Fruit fly (Drosophila melanogaster) whole organism, wandering third instar larva: ENCODE results near the gene AlkB.

ENCODE experiments used
- Abd-B ChIP-seq: fragments of >200 bp; optimal IDR thresholded peaks from 2 replicates; lab custom pipeline; 2017; ENCODE audit warnings: missing biosample characterization, missing genetic modification characterization
- CG32264 ChIP-seq: fragments of 200-800 bp; sonication (Bioruptor generic); optimal IDR thresholded peaks from 2 replicates; lab custom pipeline; 2016; ENCODE audit warnings: missing biosample characterization, missing genetic modification characterization
- CG9705 ChIP-seq: fragments of 200-800 bp; sonication (Bioruptor generic); optimal IDR thresholded peaks from 2 replicates; lab custom pipeline; 2018; ENCODE audit warnings: missing biosample characterization, mild to moderate bottlenecking, missing genetic modification characterization
- CrebA ChIP-seq: fragments of 200-800 bp; sonication (Bioruptor generic); optimal IDR thresholded peaks from 2 replicates; lab custom pipeline; 2016; ENCODE audit warnings: missing biosample characterization, mild to moderate bottlenecking, missing genetic modification characterization, borderline replicate concordance
- Dfd ChIP-seq: fragments of >200 bp; optimal IDR thresholded peaks from 2 replicates; lab custom pipeline; 2017; ENCODE audit warnings: missing biosample characterization, missing genetic modification characterization
- Dif ChIP-seq: fragments of 200-275, 200-300 bp; sonication (Bioruptor generic); optimal IDR thresholded peaks from 2 replicates; lab custom pipeline; 2018; ENCODE audit warnings: missing biosample characterization, missing genetic modification characterization; ENCODE audit not compliant: partially characterized antibody
- GATAd ChIP-seq: sonication (Bioruptor generic); optimal IDR thresholded peaks from 2 replicates; lab custom pipeline; 2016; ENCODE audit warnings: missing biosample characterization, missing genetic modification characterization
- HLH106 ChIP-seq: fragments of 200-800 bp; optimal IDR thresholded peaks from 3 replicates; lab custom pipeline; 2019; ENCODE audit warnings: missing biosample characterization, mild to moderate bottlenecking, missing genetic modification characterization, moderate library complexity
- Hnf4 ChIP-seq: fragments of 200-800 bp; sonication (Bioruptor generic); optimal IDR thresholded peaks from 2 replicates; lab custom pipeline; 2016; ENCODE audit warnings: missing biosample characterization, mild to moderate bottlenecking, missing genetic modification characterization
- Hr78 ChIP-seq: fragments of >200 bp; optimal IDR thresholded peaks from 2 replicates; lab custom pipeline; 2017; ENCODE audit warnings: missing biosample characterization, missing genetic modification characterization
- Hr83 ChIP-seq: fragments of 200-300 bp; sonication (Bioruptor generic); optimal IDR thresholded peaks from 2 replicates; lab custom pipeline; 2016; ENCODE audit warnings: missing biosample characterization, mild to moderate bottlenecking, missing genetic modification characterization, moderate library complexity; ENCODE audit not compliant: poor library complexity, severe bottlenecking
- Jra ChIP-seq: sonication (Bioruptor generic); optimal IDR thresholded peaks from 2 replicates; lab custom pipeline; 2016; ENCODE audit warnings: missing biosample characterization, missing genetic modification characterization
- Mio ChIP-seq: sonication (Bioruptor generic); optimal IDR thresholded peaks from 2 replicates; lab custom pipeline; 2016; ENCODE audit warnings: missing biosample characterization, missing genetic modification characterization
- Myc ChIP-seq: fragments of >200 bp; optimal IDR thresholded peaks from 2 replicates; lab custom pipeline; 2017
- N ChIP-seq: fragments of >200 bp; optimal IDR thresholded peaks from 2 replicates; lab custom pipeline; 2018; ENCODE audit warnings: missing biosample characterization, missing external identifiers, missing genetic modification characterization
- OdsH ChIP-seq: fragments of 200-800 bp; sonication (Bioruptor generic); optimal IDR thresholded peaks from 2 replicates; lab custom pipeline; 2016; ENCODE audit warnings: missing biosample characterization, mild to moderate bottlenecking, missing genetic modification characterization
- Rel ChIP-seq, 2 experiments: fragments of 200-800 bp; sonication (Bioruptor generic) in 1 of 2; optimal IDR thresholded peaks; 2 replicates in 1 of 2; 3 replicates in 1 of 2; lab custom pipeline; 2016 to 2019; ENCODE audit warnings: mild to moderate bottlenecking in 2 of 2, missing biosample characterization in 2 of 2, missing genetic modification characterization in 2 of 2, moderate library complexity in 1 of 2
- Sp1 ChIP-seq: fragments of 200-800 bp; sonication (Bioruptor generic); optimal IDR thresholded peaks from 3 replicates; lab custom pipeline; 2019; ENCODE audit warnings: missing biosample characterization, mild to moderate bottlenecking, missing genetic modification characterization, moderate library complexity
- Vsx2 ChIP-seq: fragments of 200-300, 225-300 bp; sonication (Bioruptor generic); optimal IDR thresholded peaks from 2 replicates; lab custom pipeline; 2018; ENCODE audit warnings: missing biosample characterization, missing genetic modification characterization; ENCODE audit not compliant: partially characterized antibody
- br ChIP-seq: fragments of 200-800 bp; sonication (Bioruptor generic); optimal IDR thresholded peaks from 2 replicates; lab custom pipeline; 2016; ENCODE audit warnings: missing biosample characterization, missing genetic modification characterization
- brk ChIP-seq: fragments of 200-800 bp; sonication (Bioruptor generic); optimal IDR thresholded peaks from 2 replicates; lab custom pipeline; 2016; ENCODE audit warnings: missing biosample characterization, mild to moderate bottlenecking, missing genetic modification characterization
- dl ChIP-seq, 2 experiments: fragments of 175-275, 200-275 bp in 1 of 2; fragments of 200-275 bp in 1 of 2; sonication (Bioruptor generic); optimal IDR thresholded peaks; lab custom pipeline; 2018; ENCODE audit warnings: mild to moderate bottlenecking in 2 of 2, missing biosample characterization in 2 of 2, missing genetic modification characterization in 2 of 2, moderate library complexity in 2 of 2; ENCODE audit not compliant: partially characterized antibody in 2 of 2, insufficient read depth in 1 of 2
- dmrt93B ChIP-seq: fragments of 200-800 bp; sonication (Bioruptor generic); optimal IDR thresholded peaks from 2 replicates; lab custom pipeline; 2018; ENCODE audit warnings: missing biosample characterization, mild to moderate bottlenecking, missing genetic modification characterization
- dsf ChIP-seq: sonication (Bioruptor generic); optimal IDR thresholded peaks from 2 replicates; lab custom pipeline; 2016; ENCODE audit warnings: missing biosample characterization, missing genetic modification characterization, borderline replicate concordance
- ey ChIP-seq: fragments of 200-800 bp; sonication (Bioruptor generic); optimal IDR thresholded peaks from 2 replicates; lab custom pipeline; 2016; ENCODE audit warnings: missing biosample characterization, missing genetic modification characterization
- foxo ChIP-seq, 2 experiments: fragments of 200-800 bp; sonication (Bioruptor generic); optimal IDR thresholded peaks; 2 replicates in 1 of 2; 3 replicates in 1 of 2; lab custom pipeline; 2016 to 2017; ENCODE audit warnings: missing biosample characterization in 2 of 2, missing genetic modification characterization in 2 of 2
- fru ChIP-seq: fragments of 200-800 bp; sonication (Bioruptor generic); optimal IDR thresholded peaks from 3 replicates; lab custom pipeline; 2016; ENCODE audit warnings: missing biosample characterization, mild to moderate bottlenecking, missing genetic modification characterization
- h ChIP-seq: fragments of 200-800 bp; sonication (Bioruptor generic); optimal IDR thresholded peaks from 3 replicates; lab custom pipeline; 2016; ENCODE audit warnings: missing biosample characterization, mild to moderate bottlenecking, missing genetic modification characterization
- jim ChIP-seq: fragments of 175-275, 200-325 bp; sonication (Bioruptor generic); optimal IDR thresholded peaks from 2 replicates; lab custom pipeline; 2016; ENCODE audit warnings: missing biosample characterization, mild to moderate bottlenecking, missing genetic modification characterization
- lola ChIP-seq: fragments of >200 bp; optimal IDR thresholded peaks from 2 replicates; lab custom pipeline; 2017; ENCODE audit warnings: missing biosample characterization, missing genetic modification characterization
- pan ChIP-seq: fragments of >200 bp; optimal IDR thresholded peaks from 2 replicates; lab custom pipeline; 2017
- psq ChIP-seq: fragments of 200-800 bp; sonication (Bioruptor generic); optimal IDR thresholded peaks from 3 replicates; lab custom pipeline; 2017; ENCODE audit warnings: missing biosample characterization, mild to moderate bottlenecking, missing genetic modification characterization, moderate library complexity
- rgr ChIP-seq: fragments of 200-800 bp; sonication (Bioruptor generic); optimal IDR thresholded peaks from 3 replicates; lab custom pipeline; 2016; ENCODE audit warnings: missing biosample characterization, mild to moderate bottlenecking, missing genetic modification characterization
- sage ChIP-seq: fragments of 200-800 bp; sonication (Bioruptor generic); optimal IDR thresholded peaks from 2 replicates; lab custom pipeline; 2016; ENCODE audit warnings: missing biosample characterization, mild to moderate bottlenecking, missing genetic modification characterization
- sv ChIP-seq: fragments of 200-800 bp; sonication (Bioruptor generic); optimal IDR thresholded peaks from 3 replicates; lab custom pipeline; 2016; ENCODE audit warnings: missing biosample characterization, missing genetic modification characterization
- tai ChIP-seq: sonication (Bioruptor generic); optimal IDR thresholded peaks from 2 replicates; lab custom pipeline; 2016; ENCODE audit warnings: missing biosample characterization, missing genetic modification characterization
- usp ChIP-seq: fragments of >200 bp; optimal IDR thresholded peaks from 2 replicates; lab custom pipeline; 2017; ENCODE audit warnings: missing biosample characterization, missing genetic modification characterization
- woc ChIP-seq: sonication (Bioruptor generic); optimal IDR thresholded peaks from 2 replicates; lab custom pipeline; 2016; ENCODE audit warnings: missing biosample characterization, mild to moderate bottlenecking, missing genetic modification characterization

The AlkB gene

DNA sequence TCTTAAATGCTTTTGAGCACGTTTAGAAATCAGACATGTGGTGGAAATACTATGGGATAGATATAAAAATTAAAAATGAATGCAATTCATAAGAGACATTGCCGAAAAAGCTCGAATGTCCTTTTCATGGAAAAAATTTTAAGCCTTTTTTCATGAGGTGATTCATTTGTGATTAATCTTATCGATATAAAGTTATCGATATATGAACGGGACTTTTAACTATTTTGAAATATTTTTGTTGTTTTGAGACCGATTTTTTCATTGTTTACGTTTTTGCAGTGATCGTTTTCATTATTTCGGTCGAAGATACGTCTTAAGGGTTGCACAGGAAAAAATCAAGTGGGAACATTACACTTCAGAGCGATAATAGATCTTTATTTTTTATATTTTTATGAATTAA lies at the start of gene AlkB:
Gene AlkB (minus strand): TSS at position 101 of the 400 bp plus-strand sequence.
- no peak for TF ChIP-seq CrebA (GFP tag; lab: Kevin White, UChicago)

DNA sequence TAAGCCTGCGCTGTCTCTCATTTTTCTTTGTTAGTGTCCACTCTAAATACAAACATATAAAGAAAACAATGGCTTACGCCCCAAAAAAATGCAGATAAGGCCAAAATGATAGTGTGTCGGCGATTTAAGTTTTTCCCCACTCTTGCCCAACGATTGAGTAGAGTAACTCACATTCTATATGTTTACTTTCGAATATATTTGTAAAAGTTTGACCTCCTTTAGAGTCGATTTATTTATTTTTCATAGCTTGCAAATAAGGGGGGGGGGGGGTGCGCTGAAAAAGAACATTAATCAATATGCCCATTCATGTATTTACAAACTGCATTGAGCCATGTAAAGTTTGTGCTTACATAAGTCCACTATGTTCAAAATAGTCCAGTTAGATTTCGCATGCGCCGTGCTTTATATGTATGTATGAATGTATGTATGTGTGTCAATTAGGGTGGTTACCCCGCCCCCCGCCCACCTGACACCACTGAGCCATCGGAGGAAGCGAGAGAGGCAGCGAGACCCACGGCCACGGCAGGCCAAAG lies 34.5 kb upstream of the AlkB start:
- TF ChIP-seq Hr83 (GFP tag; lab: Kevin White, UChicago) (no peak), dmrt93B (GFP tag; lab: Kevin White, UChicago) (no peak), woc (GFP tag; lab: Kevin White, UChicago) (no peak), dsf (GFP tag; lab: Kevin White, UChicago) (no peak), Jra (no peak), Dfd (no peak), jim (GFP tag; lab: Kevin White, UChicago) (no peak)

DNA sequence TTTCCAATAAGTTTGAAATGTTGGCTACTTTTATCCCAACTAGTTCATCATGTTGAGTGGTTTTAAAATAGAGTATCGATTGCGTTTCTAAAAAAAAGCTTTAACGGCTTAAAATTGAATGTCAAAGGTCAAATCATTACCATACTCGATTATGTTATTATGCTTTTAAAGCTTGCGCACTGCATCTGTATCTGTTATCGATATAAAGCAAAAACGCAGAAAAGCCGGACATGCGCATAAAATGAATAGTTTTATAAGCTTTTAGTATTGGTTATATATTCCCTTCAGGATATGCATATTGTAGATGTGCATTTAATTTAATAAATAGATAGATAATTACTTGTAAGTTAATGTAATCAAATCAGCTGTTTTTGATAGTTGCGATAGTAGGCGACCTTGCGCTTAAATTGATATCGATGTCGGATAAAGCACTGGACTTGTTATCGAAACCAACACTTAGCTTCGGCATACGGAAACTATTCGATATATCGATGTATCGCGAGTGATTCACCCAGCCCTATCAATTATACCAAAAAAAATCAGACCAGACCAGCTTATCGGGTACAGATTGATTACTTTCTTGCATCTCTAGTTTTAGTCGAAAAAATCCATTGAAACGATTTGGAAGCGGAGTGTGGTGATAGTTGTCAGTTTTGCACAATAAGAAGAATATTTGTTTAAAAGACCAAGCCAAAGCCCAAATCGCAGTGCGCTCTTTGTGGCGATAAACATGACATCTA lies 32.5 kb upstream of the AlkB start, which contains the start of gene shi:
Gene shi (plus strand): TSS at position 511 of the 740 bp plus-strand sequence.
- no peak for TF ChIP-seq CG9705 (GFP tag; lab: Kevin White, UChicago)
- TF ChIP-seq Hr83 (GFP tag; lab: Kevin White, UChicago) = no peak
- no peak for TF ChIP-seq GATAd (GFP tag; lab: Kevin White, UChicago)
- no peak for TF ChIP-seq rgr (GFP tag; lab: Kevin White, UChicago)
- TF ChIP-seq Mio (GFP tag; lab: Kevin White, UChicago) = no peak
- no peak for TF ChIP-seq Abd-B (GFP tag; lab: Kevin White, UChicago)
- no peak for TF ChIP-seq Hr78 (GFP tag; lab: Kevin White, UChicago)
- no peak for TF ChIP-seq tai (GFP tag; lab: Kevin White, UChicago)
- no peak for TF ChIP-seq CG32264
- TF ChIP-seq Dfd = no peak
- peak; percentile 23 for TF ChIP-seq woc (GFP tag; lab: Kevin White, UChicago)
- TF ChIP-seq sv (GFP tag; lab: Kevin White, UChicago) = no peak
- no peak for TF ChIP-seq dsf (GFP tag; lab: Kevin White, UChicago)
- no peak for TF ChIP-seq HLH106 (tag; lab: Kevin White, UChicago)
- TF ChIP-seq lola = no peak
- TF ChIP-seq pan = no peak
- TF ChIP-seq dl (GFP tag; optimal IDR thresholded peaks at IDR 0.05; lab: Kevin White, UChicago; ENCODE audit: insufficient read depth in 1 of 2, partially characterized antibody in 2 of 2) = no peak
- TF ChIP-seq Myc (lab: Kevin White, UChicago) = no peak
- no peak for TF ChIP-seq ey (GFP tag; lab: Kevin White, UChicago)
- TF ChIP-seq foxo (GFP tag; optimal IDR thresholded peaks at IDR 0.05; lab: Kevin White, UChicago) = no peak
- TF ChIP-seq Dif (GFP tag; lab: Kevin White, UChicago) = no peak
- TF ChIP-seq h (GFP tag; lab: Kevin White, UChicago) = no peak
- TF ChIP-seq usp (GFP tag; lab: Kevin White, UChicago) = no peak
- TF ChIP-seq psq = no peak
- TF ChIP-seq brk (GFP tag; lab: Kevin White, UChicago) = peak; percentile 27
- no peak for TF ChIP-seq Sp1 (GFP tag; lab: Kevin White, UChicago)
- TF ChIP-seq Jra = peak; percentile 68
- no peak for TF ChIP-seq br (GFP tag; lab: Kevin White, UChicago)
- no peak for TF ChIP-seq dmrt93B (GFP tag; lab: Kevin White, UChicago)
- no peak for TF ChIP-seq Vsx2
- no peak for TF ChIP-seq OdsH (GFP tag; lab: Kevin White, UChicago)
- no peak for TF ChIP-seq N (GFP tag; lab: Kevin White, UChicago)
- no peak for TF ChIP-seq jim (GFP tag; lab: Kevin White, UChicago)
- no peak for TF ChIP-seq Rel (GFP tag; optimal IDR thresholded peaks at IDR 0.05; lab: Kevin White, UChicago)
- no peak for TF ChIP-seq Rel (tag; optimal IDR thresholded peaks at IDR 0.05; lab: Kevin White, UChicago)
- TF ChIP-seq sage (GFP tag; lab: Kevin White, UChicago) = no peak
- TF ChIP-seq fru (GFP tag; lab: Kevin White, UChicago) = peak; percentile 48
- TF ChIP-seq Hnf4 = peak; percentile 4
- TF ChIP-seq CrebA (GFP tag; lab: Kevin White, UChicago) = no peak
